Worm (Caenorhabditis elegans) whole organism, L4 larva: Measurements from ENCODE around the gene Y41E3.7.
"Not testable (repeated sequence)": the region's sequence is repeated elsewhere in the genome, so short reads cannot be mapped to it uniquely, and the experiment has no call there.

ENCODE experiments used
- ama-1 ChIP-seq: fragments of 150-350 bp; optimal IDR thresholded peaks from 2 replicates; lab custom pipeline; 2014; ENCODE audit warnings: inconsistent platforms, mixed read lengths
- ceh-82 ChIP-seq: sonication (generic microtip); optimal IDR thresholded peaks from 2 replicates; lab custom pipeline; 2017; ENCODE audit warnings: missing biosample characterization, missing genetic modification characterization
- hlh-30 ChIP-seq: sonication (generic microtip); optimal IDR thresholded peaks from 2 replicates; lab custom pipeline; 2017; ENCODE audit warnings: antibody characterized with exemption, mild to moderate bottlenecking, missing genetic modification characterization, missing compliant biosample characterization; ENCODE audit not compliant: insufficient read depth
- lin-38 ChIP-seq: fragments of 200-800 bp; sonication (Bioruptor generic); IDR thresholded peaks from 2 replicates; pipeline ENCODE4 v1.3.6; 2022; ENCODE audit warnings: missing genetic modification reagents, missing genetic modification characterization, missing compliant biosample characterization
- nhr-237 ChIP-seq: sonication (generic microtip); optimal IDR thresholded peaks from 2 replicates; lab custom pipeline; 2017; ENCODE audit warnings: missing biosample characterization, missing genetic modification characterization

- TF ChIP-seq lin-38: peak; percentile 56
- not testable (repeated sequence) for TF ChIP-seq ama-1, hlh-30, nhr-237, ceh-82
These were observed 34.1 kb downstream of the Y41E3.7 start for ce11 chrIV:15047940-15048339.
